Worm (Caenorhabditis elegans): ENCODE data around the gene ymel-1.

ymel-1 gene

ce11 chrIII:10460427-10461163, 44.7 kb downstream of the ymel-1 start, which contains the start of gene ecps-1 (continued):
- TF ChIP-seq F37D6.2 (tag; optimal IDR thresholded peaks at IDR 0.05) (peak; percentile 24), unc-39 (tag; optimal IDR thresholded peaks at IDR 0.05) (no peak), zfp-3 (GFP tag; conservative IDR thresholded peaks at IDR 0.05) (0 out of 2 replicates have a peak, but pooled peaks have one; percentile 66), cey-2 (tag; optimal IDR thresholded peaks at IDR 0.05; ENCODE audit: borderline replicate concordance, insufficient read depth) (no peak), dve-1 (tag; optimal IDR thresholded peaks at IDR 0.05; ENCODE audit: insufficient read depth) (no peak), madf-9 (GFP tag; conservative IDR thresholded peaks at IDR 0.05) (peak; percentile 85), pqm-1 (tag; optimal IDR thresholded peaks at IDR 0.05) (no peak), duxl-1 (tag; optimal IDR thresholded peaks at IDR 0.05; ENCODE audit: poor library complexity) (peak; percentile 80), gei-8 (GFP tag; optimal IDR thresholded peaks at IDR 0.05) (no peak), F49E8.2 (tag; optimal IDR thresholded peaks at IDR 0.05; ENCODE audit: borderline replicate concordance) (peak; percentile 67), lin-15B (tag; optimal IDR thresholded peaks at IDR 0.05) (peak; percentile 88), lim-7 (GFP tag; IDR thresholded peaks at IDR 0.05) (no peak), dmd-6 (GFP tag; IDR thresholded peaks at IDR 0.05) (peak; percentile 79), vab-7 (GFP tag; IDR thresholded peaks at IDR 0.05) (peak; percentile 82), Y48G9A.11 (GFP tag; IDR thresholded peaks at IDR 0.05) (peak; percentile 78), jun-1 (tag; optimal IDR thresholded peaks at IDR 0.05) (peak; percentile 56), lin-13 (GFP tag; optimal IDR thresholded peaks at IDR 0.05) (no peak), nhr-42 (GFP tag; IDR thresholded peaks at IDR 0.05) (peak; percentile 78), daf-19 (GFP tag; conservative IDR thresholded peaks at IDR 0.05) (no peak), nhr-28 (tag; optimal IDR thresholded peaks at IDR 0.05) (peak; percentile 71), unc-62 (GFP tag; optimal IDR thresholded peaks at IDR 0.05 in 1 of 2) (no peak), unc-62 (tag; optimal IDR thresholded peaks at IDR 0.05) (no peak), nhr-77 (tag; optimal IDR thresholded peaks at IDR 0.05) (peak; percentile 84), nhr-48 (tag; optimal IDR thresholded peaks at IDR 0.05) (no peak), Y5F2A.4 (GFP tag; optimal IDR thresholded peaks at IDR 0.05) (no peak), pha-4 (GFP tag; IDR thresholded peaks at IDR 0.05) (0 out of 2 replicates have a peak, but pooled peaks have one; percentile 74), pha-4 (tag; optimal IDR thresholded peaks at IDR 0.05) (peak; percentile 79), Y105C5A.15 (GFP tag; IDR thresholded peaks at IDR 0.05) (no peak), tra-1 (GFP tag; IDR thresholded peaks at IDR 0.05) (peak; percentile 90), dmd-9 (GFP tag; IDR thresholded peaks at IDR 0.05) (peak; percentile 86), mxl-2 (GFP tag; conservative IDR thresholded peaks at IDR 0.05) (no peak), saeg-2 (GFP tag; IDR thresholded peaks at IDR 0.05) (no peak), nhr-41 (GFP tag; IDR thresholded peaks at IDR 0.05) (no peak), ztf-7 (tag; optimal IDR thresholded peaks at IDR 0.05) (peak; percentile 43), ces-1 (GFP tag; optimal IDR thresholded peaks at IDR 0.05) (peak; percentile 7), dpl-1 (GFP tag; optimal IDR thresholded peaks at IDR 0.05) (peak; percentile 81), daf-16 (GFP tag; optimal IDR thresholded peaks at IDR 0.05) (no peak), daf-16 (tag; optimal IDR thresholded peaks at IDR 0.05) (peak; percentile 53), arid-1 (GFP tag; conservative IDR thresholded peaks at IDR 0.05) (peak; percentile 86), nhr-25 (tag; optimal IDR thresholded peaks at IDR 0.05; ENCODE audit: borderline replicate concordance, insufficient read depth) (peak; percentile 28), ZK546.5 (tag; optimal IDR thresholded peaks at IDR 0.05) (no peak), Y75B8A.6 (GFP tag; IDR thresholded peaks at IDR 0.05) (no peak), nhr-76 (tag; optimal IDR thresholded peaks at IDR 0.05) (no peak), nhr-10 (tag; optimal IDR thresholded peaks at IDR 0.05) (peak; percentile 42), lsy-2 (tag; optimal IDR thresholded peaks at IDR 0.05) (peak; percentile 55 to 94), zip-2 (tag; optimal IDR thresholded peaks at IDR 0.05) (no peak), fos-1 (tag; optimal IDR thresholded peaks at IDR 0.05) (peak; percentile 12), lin-29 (GFP tag; IDR thresholded peaks at IDR 0.05) (no peak), hlh-11 (tag; optimal IDR thresholded peaks at IDR 0.05) (peak; percentile 70), zip-11 (GFP tag; IDR thresholded peaks at IDR 0.05) (no peak)

Measured in whole organism, L4 larva.